Worm (Caenorhabditis elegans): ENCODE measurements around the gene R04A9.6.
A peak's percentile ranks its signal among the peaks of the same experiment; 100 is the strongest.

The R04A9.6 gene

ce11 chrX:410073-410572 is 12.8 kb downstream of the R04A9.6 start (continued):
- TF ChIP-seq odd-2 (tag; optimal IDR thresholded peaks at IDR 0.05) = peak; percentile 48
- TF ChIP-seq ceh-2 (tag; optimal IDR thresholded peaks at IDR 0.05) = peak; percentile 83
- peak; percentile 75 for TF ChIP-seq Y22D7AL.16 (tag; optimal IDR thresholded peaks at IDR 0.05)
- peak; percentile 35 for TF ChIP-seq pqm-1 (tag; optimal IDR thresholded peaks at IDR 0.05)
- TF ChIP-seq pha-2 (tag; optimal IDR thresholded peaks at IDR 0.05) = peak; percentile 89
- peak; percentile 76 for TF ChIP-seq unc-42 (tag; optimal IDR thresholded peaks at IDR 0.05)
- peak; percentile 86 for TF ChIP-seq unc-3 (GFP tag; conservative IDR thresholded peaks at IDR 0.05)
- TF ChIP-seq unc-3 (tag; optimal IDR thresholded peaks at IDR 0.05) = peak; percentile 75
- TF ChIP-seq pros-1 (tag; optimal IDR thresholded peaks at IDR 0.05) = peak; percentile 19
- TF ChIP-seq tbx-7 (tag; optimal IDR thresholded peaks at IDR 0.05) = peak; percentile 43
- TF ChIP-seq nhr-232 (tag; optimal IDR thresholded peaks at IDR 0.05) = peak; percentile 83
- peak; percentile 84 for TF ChIP-seq lin-11 (tag; optimal IDR thresholded peaks at IDR 0.05)
- peak; percentile 1 for TF ChIP-seq unc-55 (GFP tag; optimal IDR thresholded peaks at IDR 0.05)
- peak; percentile 84 for TF ChIP-seq ztf-16 (tag; optimal IDR thresholded peaks at IDR 0.05)
- peak; percentile 87 for TF ChIP-seq unc-86 (tag; optimal IDR thresholded peaks at IDR 0.05)
- TF ChIP-seq ceh-30 (tag; optimal IDR thresholded peaks at IDR 0.05) = peak; percentile 44
- peak; percentile 77 for TF ChIP-seq T23F11.4 (GFP tag; optimal IDR thresholded peaks at IDR 0.05)
- TF ChIP-seq pag-3 (tag; optimal IDR thresholded peaks at IDR 0.05; ENCODE audit: borderline replicate concordance) = peak; percentile 72
- TF ChIP-seq ama-1 (optimal IDR thresholded peaks at IDR 0.05) = no peak
- no peak for TF ChIP-seq pax-1 (tag; optimal IDR thresholded peaks at IDR 0.05)
- TF ChIP-seq F13H6.1 (tag; optimal IDR thresholded peaks at IDR 0.05) = peak; percentile 67
- peak; percentile 64 for TF ChIP-seq ceh-45 (GFP tag; IDR thresholded peaks at IDR 0.05)
- peak; percentile 83 for TF ChIP-seq che-1 (tag; optimal IDR thresholded peaks at IDR 0.05)
- TF ChIP-seq mec-3 (tag; optimal IDR thresholded peaks at IDR 0.05; ENCODE audit: borderline replicate concordance) = peak; percentile 18
- TF ChIP-seq sox-2 (GFP tag; IDR thresholded peaks at IDR 0.05) = peak; percentile 56; the same call in 1 of the 2 replicates
- peak; percentile 60 for TF ChIP-seq hlh-15 (tag; optimal IDR thresholded peaks at IDR 0.05)
- TF ChIP-seq ceh-6 (GFP tag; optimal IDR thresholded peaks at IDR 0.05) = peak; percentile 89
- peak; percentile 90 for TF ChIP-seq syd-9 (tag; optimal IDR thresholded peaks at IDR 0.05)
- peak; percentile 96 for TF ChIP-seq eyg-1 (tag; optimal IDR thresholded peaks at IDR 0.05)
- peak; percentile 65 for TF ChIP-seq fkh-10 (GFP tag; optimal IDR thresholded peaks at IDR 0.05)
- peak; percentile 95 for TF ChIP-seq ceh-34 (tag; optimal IDR thresholded peaks at IDR 0.05)
- peak; percentile 55 for TF ChIP-seq zip-5 (tag; optimal IDR thresholded peaks at IDR 0.05)

- TF ChIP-seq mec-3 (tag; optimal IDR thresholded peaks at IDR 0.05; ENCODE audit: borderline replicate concordance) (no peak), sox-2 (GFP tag; IDR thresholded peaks at IDR 0.05) (no peak), ceh-2 (tag; optimal IDR thresholded peaks at IDR 0.05) (no peak), unc-86 (tag; optimal IDR thresholded peaks at IDR 0.05) (no peak), ceh-31 (tag; optimal IDR thresholded peaks at IDR 0.05) (no peak), fax-1 (tag; optimal IDR thresholded peaks at IDR 0.05) (no peak), sox-4 (tag; optimal IDR thresholded peaks at IDR 0.05) (no peak), nhr-232 (tag; optimal IDR thresholded peaks at IDR 0.05) (no peak), ttx-3 (tag; optimal IDR thresholded peaks at IDR 0.05) (no peak), pros-1 (tag; optimal IDR thresholded peaks at IDR 0.05) (no peak), pax-1 (tag; optimal IDR thresholded peaks at IDR 0.05) (no peak), unc-55 (GFP tag; optimal IDR thresholded peaks at IDR 0.05) (no peak), sdc-2 (tag; optimal IDR thresholded peaks at IDR 0.05) (no peak), gmeb-2 (tag; optimal IDR thresholded peaks at IDR 0.05) (no peak), ceh-9 (tag; optimal IDR thresholded peaks at IDR 0.05) (no peak)
Measured at ce11 chrX:421407-421784, 24.0 kb downstream of the R04A9.6 start, which contains the start of gene col-19. TSS of gene col-19 (plus strand) at chrX:421707.
